Worm (Caenorhabditis elegans) whole organism, young adult: ENCODE results near the gene R07B1.11.

Experiments
- B0035.1 ChIP-seq: sonication (generic microtip); optimal IDR thresholded peaks from 2 replicates; lab custom pipeline; 2016; ENCODE audit warnings: missing genetic modification characterization, mild to moderate bottlenecking, missing compliant biosample characterization, missing genotype, missing genetic modification reagents
- C17E4.6 ChIP-seq: fragments of 200-800 bp; sonication (Bioruptor generic); IDR thresholded peaks from 2 replicates; pipeline ENCODE4 v1.3.6; 2022; ENCODE audit warnings: missing genetic modification reagents, missing genetic modification characterization, missing compliant biosample characterization
- F10E7.11 ChIP-seq: sonication (generic microtip); optimal IDR thresholded peaks from 2 replicates; lab custom pipeline; 2017; ENCODE audit warnings: mild to moderate bottlenecking, missing genetic modification characterization, moderate library complexity, missing compliant biosample characterization
- F33H1.4 ChIP-seq: fragments of 200-800 bp; sonication (Bioruptor generic); IDR thresholded peaks from 2 replicates; pipeline ENCODE4 v1.3.6; 2022; ENCODE audit warnings: missing genetic modification reagents, missing genetic modification characterization, missing compliant biosample characterization
- F39B2.1 ChIP-seq: fragments of 200-800 bp; sonication (Bioruptor generic); IDR thresholded peaks from 2 replicates; pipeline ENCODE4 v1.3.6; 2022; ENCODE audit warnings: missing genetic modification reagents, missing genetic modification characterization, missing compliant biosample characterization
- Y79H2A.3 ChIP-seq: fragments of 200-800 bp; sonication (Bioruptor generic); conservative IDR thresholded peaks from 2 replicates; pipeline ENCODE4 v1.3.6; 2022; ENCODE audit warnings: missing genetic modification reagents, missing genetic modification characterization, missing compliant biosample characterization
- aptf-3 ChIP-seq: fragments of 200-800 bp; sonication (Bioruptor generic); IDR thresholded peaks from 2 replicates; pipeline ENCODE4 v1.3.6; 2022; ENCODE audit warnings: missing genetic modification characterization, missing compliant biosample characterization
- atf-7 ChIP-seq: sonication (generic microtip); optimal IDR thresholded peaks from 2 replicates; lab custom pipeline; 2017; ENCODE audit warnings: mild to moderate bottlenecking, missing genetic modification characterization, missing compliant biosample characterization
- ccch-3 ChIP-seq: fragments of 200-800 bp; sonication (Bioruptor generic); optimal IDR thresholded peaks from 2 replicates; lab custom pipeline; 2018; ENCODE audit warnings: mild to moderate bottlenecking, missing genetic modification characterization, missing compliant biosample characterization
- cebp-2 ChIP-seq: fragments of 200-800 bp; sonication (Bioruptor generic); IDR thresholded peaks from 2 replicates; pipeline ENCODE4 v1.3.6; 2022; ENCODE audit warnings: missing genetic modification characterization, missing compliant biosample characterization
- ceh-40 ChIP-seq: fragments of 200-800 bp; sonication (Bioruptor generic); IDR thresholded peaks from 2 replicates; pipeline ENCODE4 v1.3.6; 2022; ENCODE audit warnings: missing genetic modification characterization, missing compliant biosample characterization
- ets-4 ChIP-seq: fragments of 200-800 bp; sonication (Bioruptor generic); optimal IDR thresholded peaks from 2 replicates; lab custom pipeline; 2018; ENCODE audit warnings: mild to moderate bottlenecking, missing genetic modification characterization, missing compliant biosample characterization
- hlh-26 ChIP-seq: fragments of 200-800 bp; sonication (Bioruptor generic); conservative IDR thresholded peaks from 2 replicates; pipeline ENCODE4 v1.3.6; 2022; ENCODE audit warnings: missing genetic modification reagents, missing genetic modification characterization, missing compliant biosample characterization
- let-607 ChIP-seq, 2 experiments: fragments of 200-800 bp in 1 of 2; sonication (Bioruptor generic) in 1 of 2; sonication (generic microtip) in 1 of 2; optimal IDR thresholded peaks; 2 replicates each; lab custom pipeline; 2016 to 2018; ENCODE audit warnings: mild to moderate bottlenecking in 2 of 2, missing compliant biosample characterization in 2 of 2, missing genetic modification characterization in 2 of 2, moderate library complexity in 2 of 2, missing genotype in 1 of 2
- nfya-1 ChIP-seq: sonication (generic microtip); optimal IDR thresholded peaks from 2 replicates; lab custom pipeline; 2017; ENCODE audit warnings: antibody characterized with exemption, missing compliant biosample characterization, missing genetic modification characterization, borderline replicate concordance; ENCODE audit not compliant: insufficient read depth
- nhr-80 ChIP-seq: sonication (generic microtip); optimal IDR thresholded peaks from 2 replicates; lab custom pipeline; 2016; ENCODE audit warnings: missing genetic modification characterization, missing compliant biosample characterization
- pha-4 ChIP-seq: fragments of 150-350 bp; sonication (generic microtip); optimal IDR thresholded peaks from 2 replicates; lab custom pipeline; 2014; ENCODE audit warnings: missing biosample characterization, missing genetic modification reagents, missing genetic modification characterization
- snpc-1.1 ChIP-seq: sonication (generic microtip); optimal IDR thresholded peaks from 2 replicates; lab custom pipeline; 2017; ENCODE audit warnings: missing genetic modification characterization, mild to moderate bottlenecking, missing compliant biosample characterization, antibody characterized with exemption, moderate library complexity, missing genotype, missing genetic modification reagents; ENCODE audit not compliant: insufficient read depth
- snpc-1.3 ChIP-seq: sonication (generic microtip); optimal IDR thresholded peaks from 2 replicates; lab custom pipeline; 2017; ENCODE audit warnings: missing genetic modification characterization, mild to moderate bottlenecking, missing compliant biosample characterization, antibody characterized with exemption, moderate library complexity, missing genotype, missing genetic modification reagents; ENCODE audit not compliant: insufficient read depth
- snpc-3.4 ChIP-seq: sonication (generic microtip); optimal IDR thresholded peaks from 2 replicates; lab custom pipeline; 2017; ENCODE audit warnings: missing genetic modification characterization, mild to moderate bottlenecking, missing compliant biosample characterization, antibody characterized with exemption, moderate library complexity, missing genotype, missing genetic modification reagents
- snpc-4 ChIP-seq, 5 experiments: fragments of 150-350 bp in 1 of 5; sonication (generic microtip) in 4 of 5; optimal IDR thresholded peaks; 2 replicates each; lab custom pipeline; 2014 to 2018; ENCODE audit warnings: missing genetic modification characterization in 5 of 5, missing biosample characterization in 3 of 5, antibody characterized with exemption in 2 of 5, mild to moderate bottlenecking in 2 of 5, missing compliant biosample characterization in 2 of 5, missing genotype in 2 of 5, moderate library complexity in 2 of 5, missing genetic modification reagents in 1 of 5
- tbp1 ChIP-seq: fragments of 200-800 bp; sonication (Bioruptor generic); optimal IDR thresholded peaks from 2 replicates; lab custom pipeline; 2018; ENCODE audit warnings: mild to moderate bottlenecking, missing genetic modification characterization, missing compliant biosample characterization
- tbx-9 ChIP-seq: sonication (generic microtip); optimal IDR thresholded peaks from 2 replicates; lab custom pipeline; 2016; ENCODE audit warnings: borderline replicate concordance, missing genetic modification characterization, inconsistent platforms, missing compliant biosample characterization
- unc-130 ChIP-seq: sonication (generic microtip); optimal IDR thresholded peaks from 2 replicates; lab custom pipeline; 2016; ENCODE audit warnings: missing genetic modification reagents, missing genetic modification characterization, missing compliant biosample characterization
- unc-62 ChIP-seq: fragments of 150-350 bp; optimal IDR thresholded peaks from 2 replicates; lab custom pipeline; 2014; ENCODE audit warnings: missing biosample characterization, missing genetic modification reagents, missing genetic modification characterization
- zfh-2 ChIP-seq: fragments of 200-800 bp; sonication (Bioruptor generic); conservative IDR thresholded peaks from 2 replicates; pipeline ENCODE4 v1.3.6; 2022; ENCODE audit warnings: missing genetic modification reagents, missing genetic modification characterization, missing compliant biosample characterization
- ztf-22 ChIP-seq: fragments of 200-800 bp; sonication (Bioruptor generic); optimal IDR thresholded peaks from 2 replicates; lab custom pipeline; 2018; ENCODE audit warnings: mild to moderate bottlenecking, missing genetic modification characterization, moderate library complexity, missing compliant biosample characterization
- ztf-25 ChIP-seq: fragments of 200-800 bp; sonication (Bioruptor generic); IDR thresholded peaks from 2 replicates; pipeline ENCODE4 v1.3.6; 2022; ENCODE audit warnings: missing genetic modification reagents, missing genetic modification characterization, missing compliant biosample characterization
- ztf-26 ChIP-seq: sonication (generic microtip); optimal IDR thresholded peaks from 2 replicates; lab custom pipeline; 2017; ENCODE audit warnings: missing genetic modification characterization, missing compliant biosample characterization

Gene R07B1.11

ce11 chrX:9848214-9848789 is 8.4 kb upstream of the R07B1.11 start:
- TF ChIP-seq snpc-1.3 (no peak), zfh-2 (GFP tag; lab: Robert Waterston, UW) (no peak), snpc-4 (GFP tag; optimal IDR thresholded peaks at IDR 0.05; lab: Kevin White, UChicago) (no peak), snpc-4 (tag; optimal IDR thresholded peaks at IDR 0.05; lab: Kevin White, UChicago) (no peak), cebp-2 (GFP tag; lab: Robert Waterston, UW) (no peak), unc-62 (GFP tag; lab: Kevin White, UChicago) (no peak), snpc-1.1 (tag; lab: Kevin White, UChicago) (no peak), ccch-3 (GFP tag; lab: Kevin White, UChicago) (no peak), atf-7 (no peak), hlh-26 (GFP tag; lab: Robert Waterston, UW) (no peak), F10E7.11 (tag; lab: Kevin White, UChicago) (no peak), ztf-25 (no peak), ztf-26 (tag; lab: Kevin White, UChicago) (no peak), ceh-40 (GFP tag; lab: Robert Waterston, UW) (no peak), unc-130 (GFP tag; lab: Kevin White, UChicago) (no peak), tbx-9 (tag; lab: Kevin White, UChicago) (no peak), F39B2.1 (no peak), aptf-3 (no peak), nhr-80 (tag; lab: Kevin White, UChicago) (no peak), ets-4 (GFP tag; lab: Kevin White, UChicago) (no peak)

- TF ChIP-seq unc-62 (GFP tag; lab: Kevin White, UChicago) = peak; percentile 45
- no peak for TF ChIP-seq B0035.1 (tag; lab: Kevin White, UChicago)
- no peak for TF ChIP-seq tbx-9 (tag; lab: Kevin White, UChicago)
- no peak for TF ChIP-seq tbp1
- peak; percentile 20 for TF ChIP-seq ztf-22
- no peak for TF ChIP-seq ets-4 (GFP tag; lab: Kevin White, UChicago)
- TF ChIP-seq atf-7 = no peak
- peak in 1 of 2 experiments; percentile 24 for TF ChIP-seq let-607 (tag; optimal IDR thresholded peaks at IDR 0.05; lab: Kevin White, UChicago)
- TF ChIP-seq nhr-80 (tag; lab: Kevin White, UChicago) = peak; percentile 93
These were observed 6.5 kb upstream of the R07B1.11 start, which contains the start of gene lec-8 for ce11 chrX:9850258-9850657. lec-8 (plus strand) TSS chrX:9850571.

DNA sequence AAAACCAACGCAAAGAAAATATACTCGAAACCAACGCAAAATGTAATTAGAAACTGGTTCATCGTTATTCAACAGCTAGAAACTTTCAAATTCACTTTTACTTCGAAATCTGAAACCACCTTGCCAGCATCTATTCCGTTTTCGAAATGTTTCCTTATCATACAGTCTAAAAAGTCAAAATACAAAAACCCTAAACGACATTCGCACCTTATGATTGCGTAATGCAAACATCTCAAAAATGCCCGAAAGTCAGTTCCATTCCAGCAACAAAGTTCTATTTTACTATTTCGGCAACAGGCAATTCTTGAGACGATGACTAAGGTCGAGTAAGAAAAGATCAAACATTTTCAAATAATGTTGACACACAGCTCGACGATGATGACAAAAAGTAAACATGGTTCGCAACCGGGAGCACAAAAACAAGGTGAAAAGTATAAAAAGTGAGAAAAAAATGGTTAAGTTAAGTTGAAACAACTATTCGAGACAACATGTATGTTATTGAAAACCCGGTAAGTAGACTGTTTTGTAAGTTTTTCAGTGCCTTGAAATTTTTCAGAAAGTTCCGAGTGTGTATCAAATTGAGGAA is 4.9 kb upstream of the R07B1.11 start, which contains the start of gene lec-7:
Gene lec-7, plus strand, starts transcription at position 297 of the 586 bp plus-strand sequence.
- TF ChIP-seq pha-4 (tag; lab: Kevin White, UChicago) (peak; percentile 53), C17E4.6 (no peak), nhr-80 (tag; lab: Kevin White, UChicago) (peak; percentile 46)

DNA sequence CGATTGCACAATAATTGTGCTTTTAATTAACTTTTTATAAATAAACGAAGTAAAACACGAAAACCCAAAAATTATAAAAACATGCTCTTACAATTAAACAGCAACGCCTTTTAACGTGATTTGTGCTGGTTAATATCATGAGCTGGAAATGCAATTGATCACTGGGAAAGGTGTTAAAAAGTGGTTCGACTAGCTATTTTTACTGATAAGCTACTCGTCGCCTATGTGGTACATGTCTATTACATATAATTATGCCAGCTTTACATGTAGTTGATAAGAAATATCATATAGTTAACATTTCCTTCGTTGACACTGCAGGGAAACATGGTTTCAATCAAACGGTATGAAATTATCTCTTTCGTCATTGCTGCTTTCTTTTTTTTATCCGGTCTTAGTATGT is 1.4 kb downstream of the R07B1.11 start, which contains the start of gene scav-5:
Gene scav-5, plus strand, starts transcription at position 297 of the 400 bp plus-strand sequence.
- TF ChIP-seq ets-4 (GFP tag; lab: Kevin White, UChicago) (peak; percentile 3), nhr-80 (tag; lab: Kevin White, UChicago) (peak; percentile 84), pha-4 (tag; lab: Kevin White, UChicago) (no peak)
- TF ChIP-seq, all 124 proteins: peak for 2

DNA sequence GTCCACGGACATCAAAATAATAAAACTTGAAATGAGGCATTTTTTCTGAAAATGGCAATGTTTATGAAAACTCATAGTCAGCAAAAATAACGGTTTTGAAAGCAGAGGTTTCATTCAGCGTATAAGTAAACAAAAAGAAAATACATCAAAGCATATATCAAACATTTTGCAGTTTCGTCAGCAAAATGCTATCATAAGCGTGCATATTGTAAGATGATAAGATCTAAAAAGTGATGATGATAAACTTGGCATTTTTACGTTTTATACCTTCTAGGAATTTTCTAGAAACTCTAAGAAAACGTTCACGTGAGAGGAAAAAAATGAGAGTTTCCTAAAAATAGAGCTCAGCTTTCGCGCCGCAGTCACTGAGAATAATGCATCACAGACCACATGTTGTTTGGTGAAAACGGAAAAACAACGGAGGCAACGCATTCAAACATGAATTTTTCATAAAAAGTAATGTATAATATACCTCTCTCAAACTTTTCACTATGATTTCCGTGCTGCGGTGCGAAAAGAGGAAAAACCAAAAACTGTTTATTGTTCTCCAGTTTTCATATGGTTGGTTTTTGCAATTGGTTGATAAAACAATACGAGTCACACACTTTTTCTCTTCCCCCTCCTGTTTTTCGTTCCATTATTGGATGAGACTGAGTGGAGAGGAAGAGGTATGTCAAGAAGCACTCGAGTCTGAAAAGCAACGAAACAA is 6.4 kb downstream of the R07B1.11 start, which contains the start of the genes gst-36 and R07B1.5:
Gene gst-36, minus strand, starts transcription at position 45 of the 709 bp plus-strand sequence.
Gene R07B1.5, plus strand, starts transcription at position 665 of the 709 bp plus-strand sequence.
- TF ChIP-seq Y79H2A.3 (no peak), snpc-3.4 (tag; lab: Kevin White, UChicago) (no peak), ztf-25 (no peak), ztf-22 (no peak), F33H1.4 (GFP tag; lab: Robert Waterston, UW) (no peak), nfya-1 (tag; lab: Kevin White, UChicago) (no peak), nhr-80 (tag; lab: Kevin White, UChicago) (peak; percentile 68)
